Fruit fly (Drosophila melanogaster) whole organism, wandering third instar larva: Measurements from ENCODE around the gene rno.

ENCODE experiments used
- Abd-B ChIP-seq: fragments of >200 bp; optimal IDR thresholded peaks from 2 replicates; lab custom pipeline; 2017; ENCODE audit warnings: missing biosample characterization, missing genetic modification characterization
- CG32264 ChIP-seq: fragments of 200-800 bp; sonication (Bioruptor generic); optimal IDR thresholded peaks from 2 replicates; lab custom pipeline; 2016; ENCODE audit warnings: missing biosample characterization, missing genetic modification characterization
- CG9705 ChIP-seq: fragments of 200-800 bp; sonication (Bioruptor generic); optimal IDR thresholded peaks from 2 replicates; lab custom pipeline; 2018; ENCODE audit warnings: missing biosample characterization, mild to moderate bottlenecking, missing genetic modification characterization
- CrebA ChIP-seq: fragments of 200-800 bp; sonication (Bioruptor generic); optimal IDR thresholded peaks from 2 replicates; lab custom pipeline; 2016; ENCODE audit warnings: missing biosample characterization, mild to moderate bottlenecking, missing genetic modification characterization, borderline replicate concordance
- Dfd ChIP-seq: fragments of >200 bp; optimal IDR thresholded peaks from 2 replicates; lab custom pipeline; 2017; ENCODE audit warnings: missing biosample characterization, missing genetic modification characterization
- Dif ChIP-seq: fragments of 200-275, 200-300 bp; sonication (Bioruptor generic); optimal IDR thresholded peaks from 2 replicates; lab custom pipeline; 2018; ENCODE audit warnings: missing biosample characterization, missing genetic modification characterization; ENCODE audit not compliant: partially characterized antibody
- GATAd ChIP-seq: sonication (Bioruptor generic); optimal IDR thresholded peaks from 2 replicates; lab custom pipeline; 2016; ENCODE audit warnings: missing biosample characterization, missing genetic modification characterization
- HLH106 ChIP-seq: fragments of 200-800 bp; optimal IDR thresholded peaks from 3 replicates; lab custom pipeline; 2019; ENCODE audit warnings: missing biosample characterization, mild to moderate bottlenecking, missing genetic modification characterization, moderate library complexity
- Hnf4 ChIP-seq: fragments of 200-800 bp; sonication (Bioruptor generic); optimal IDR thresholded peaks from 2 replicates; lab custom pipeline; 2016; ENCODE audit warnings: missing biosample characterization, mild to moderate bottlenecking, missing genetic modification characterization
- Hr78 ChIP-seq: fragments of >200 bp; optimal IDR thresholded peaks from 2 replicates; lab custom pipeline; 2017; ENCODE audit warnings: missing biosample characterization, missing genetic modification characterization
- Hr83 ChIP-seq: fragments of 200-300 bp; sonication (Bioruptor generic); optimal IDR thresholded peaks from 2 replicates; lab custom pipeline; 2016; ENCODE audit warnings: missing biosample characterization, mild to moderate bottlenecking, missing genetic modification characterization, moderate library complexity; ENCODE audit not compliant: poor library complexity, severe bottlenecking
- Jra ChIP-seq: sonication (Bioruptor generic); optimal IDR thresholded peaks from 2 replicates; lab custom pipeline; 2016; ENCODE audit warnings: missing biosample characterization, missing genetic modification characterization
- Mio ChIP-seq: sonication (Bioruptor generic); optimal IDR thresholded peaks from 2 replicates; lab custom pipeline; 2016; ENCODE audit warnings: missing biosample characterization, missing genetic modification characterization
- Myc ChIP-seq: fragments of >200 bp; optimal IDR thresholded peaks from 2 replicates; lab custom pipeline; 2017
- N ChIP-seq: fragments of >200 bp; optimal IDR thresholded peaks from 2 replicates; lab custom pipeline; 2018; ENCODE audit warnings: missing biosample characterization, missing external identifiers, missing genetic modification characterization
- OdsH ChIP-seq: fragments of 200-800 bp; sonication (Bioruptor generic); optimal IDR thresholded peaks from 2 replicates; lab custom pipeline; 2016; ENCODE audit warnings: missing biosample characterization, mild to moderate bottlenecking, missing genetic modification characterization
- Rel ChIP-seq, 2 experiments: fragments of 200-800 bp; sonication (Bioruptor generic) in 1 of 2; optimal IDR thresholded peaks; 2 replicates in 1 of 2; 3 replicates in 1 of 2; lab custom pipeline; 2016 to 2019; ENCODE audit warnings: mild to moderate bottlenecking in 2 of 2, missing biosample characterization in 2 of 2, missing genetic modification characterization in 2 of 2, moderate library complexity in 1 of 2
- Sp1 ChIP-seq: fragments of 200-800 bp; sonication (Bioruptor generic); optimal IDR thresholded peaks from 3 replicates; lab custom pipeline; 2019; ENCODE audit warnings: missing biosample characterization, mild to moderate bottlenecking, missing genetic modification characterization, moderate library complexity
- Vsx2 ChIP-seq: fragments of 200-300, 225-300 bp; sonication (Bioruptor generic); optimal IDR thresholded peaks from 2 replicates; lab custom pipeline; 2018; ENCODE audit warnings: missing biosample characterization, missing genetic modification characterization; ENCODE audit not compliant: partially characterized antibody
- br ChIP-seq: fragments of 200-800 bp; sonication (Bioruptor generic); optimal IDR thresholded peaks from 2 replicates; lab custom pipeline; 2016; ENCODE audit warnings: missing biosample characterization, missing genetic modification characterization
- brk ChIP-seq: fragments of 200-800 bp; sonication (Bioruptor generic); optimal IDR thresholded peaks from 2 replicates; lab custom pipeline; 2016; ENCODE audit warnings: missing biosample characterization, mild to moderate bottlenecking, missing genetic modification characterization
- dl ChIP-seq, 2 experiments: fragments of 175-275, 200-275 bp in 1 of 2; fragments of 200-275 bp in 1 of 2; sonication (Bioruptor generic); optimal IDR thresholded peaks; lab custom pipeline; 2018; ENCODE audit warnings: mild to moderate bottlenecking in 2 of 2, missing biosample characterization in 2 of 2, missing genetic modification characterization in 2 of 2, moderate library complexity in 2 of 2; ENCODE audit not compliant: partially characterized antibody in 2 of 2, insufficient read depth in 1 of 2
- dmrt93B ChIP-seq: fragments of 200-800 bp; sonication (Bioruptor generic); optimal IDR thresholded peaks from 2 replicates; lab custom pipeline; 2018; ENCODE audit warnings: missing biosample characterization, mild to moderate bottlenecking, missing genetic modification characterization
- dsf ChIP-seq: sonication (Bioruptor generic); optimal IDR thresholded peaks from 2 replicates; lab custom pipeline; 2016; ENCODE audit warnings: missing biosample characterization, missing genetic modification characterization, borderline replicate concordance
- ey ChIP-seq: fragments of 200-800 bp; sonication (Bioruptor generic); optimal IDR thresholded peaks from 2 replicates; lab custom pipeline; 2016; ENCODE audit warnings: missing biosample characterization, missing genetic modification characterization
- foxo ChIP-seq, 2 experiments: fragments of 200-800 bp; sonication (Bioruptor generic); optimal IDR thresholded peaks; 2 replicates in 1 of 2; 3 replicates in 1 of 2; lab custom pipeline; 2016 to 2017; ENCODE audit warnings: missing biosample characterization in 2 of 2, missing genetic modification characterization in 2 of 2
- fru ChIP-seq: fragments of 200-800 bp; sonication (Bioruptor generic); optimal IDR thresholded peaks from 3 replicates; lab custom pipeline; 2016; ENCODE audit warnings: missing biosample characterization, mild to moderate bottlenecking, missing genetic modification characterization
- h ChIP-seq: fragments of 200-800 bp; sonication (Bioruptor generic); optimal IDR thresholded peaks from 3 replicates; lab custom pipeline; 2016; ENCODE audit warnings: missing biosample characterization, mild to moderate bottlenecking, missing genetic modification characterization
- jim ChIP-seq: fragments of 175-275, 200-325 bp; sonication (Bioruptor generic); optimal IDR thresholded peaks from 2 replicates; lab custom pipeline; 2016; ENCODE audit warnings: missing biosample characterization, mild to moderate bottlenecking, missing genetic modification characterization
- lola ChIP-seq: fragments of >200 bp; optimal IDR thresholded peaks from 2 replicates; lab custom pipeline; 2017; ENCODE audit warnings: missing biosample characterization, missing genetic modification characterization
- pan ChIP-seq: fragments of >200 bp; optimal IDR thresholded peaks from 2 replicates; lab custom pipeline; 2017
- psq ChIP-seq: fragments of 200-800 bp; sonication (Bioruptor generic); optimal IDR thresholded peaks from 3 replicates; lab custom pipeline; 2017; ENCODE audit warnings: missing biosample characterization, mild to moderate bottlenecking, missing genetic modification characterization, moderate library complexity
- rgr ChIP-seq: fragments of 200-800 bp; sonication (Bioruptor generic); optimal IDR thresholded peaks from 3 replicates; lab custom pipeline; 2016; ENCODE audit warnings: missing biosample characterization, mild to moderate bottlenecking, missing genetic modification characterization
- sage ChIP-seq: fragments of 200-800 bp; sonication (Bioruptor generic); optimal IDR thresholded peaks from 2 replicates; lab custom pipeline; 2016; ENCODE audit warnings: missing biosample characterization, mild to moderate bottlenecking, missing genetic modification characterization
- sv ChIP-seq: fragments of 200-800 bp; sonication (Bioruptor generic); optimal IDR thresholded peaks from 3 replicates; lab custom pipeline; 2016; ENCODE audit warnings: missing biosample characterization, missing genetic modification characterization
- tai ChIP-seq: sonication (Bioruptor generic); optimal IDR thresholded peaks from 2 replicates; lab custom pipeline; 2016; ENCODE audit warnings: missing biosample characterization, missing genetic modification characterization
- usp ChIP-seq: fragments of >200 bp; optimal IDR thresholded peaks from 2 replicates; lab custom pipeline; 2017; ENCODE audit warnings: missing biosample characterization, missing genetic modification characterization
- woc ChIP-seq: sonication (Bioruptor generic); optimal IDR thresholded peaks from 2 replicates; lab custom pipeline; 2016; ENCODE audit warnings: missing biosample characterization, mild to moderate bottlenecking, missing genetic modification characterization

The rno gene

DNA sequence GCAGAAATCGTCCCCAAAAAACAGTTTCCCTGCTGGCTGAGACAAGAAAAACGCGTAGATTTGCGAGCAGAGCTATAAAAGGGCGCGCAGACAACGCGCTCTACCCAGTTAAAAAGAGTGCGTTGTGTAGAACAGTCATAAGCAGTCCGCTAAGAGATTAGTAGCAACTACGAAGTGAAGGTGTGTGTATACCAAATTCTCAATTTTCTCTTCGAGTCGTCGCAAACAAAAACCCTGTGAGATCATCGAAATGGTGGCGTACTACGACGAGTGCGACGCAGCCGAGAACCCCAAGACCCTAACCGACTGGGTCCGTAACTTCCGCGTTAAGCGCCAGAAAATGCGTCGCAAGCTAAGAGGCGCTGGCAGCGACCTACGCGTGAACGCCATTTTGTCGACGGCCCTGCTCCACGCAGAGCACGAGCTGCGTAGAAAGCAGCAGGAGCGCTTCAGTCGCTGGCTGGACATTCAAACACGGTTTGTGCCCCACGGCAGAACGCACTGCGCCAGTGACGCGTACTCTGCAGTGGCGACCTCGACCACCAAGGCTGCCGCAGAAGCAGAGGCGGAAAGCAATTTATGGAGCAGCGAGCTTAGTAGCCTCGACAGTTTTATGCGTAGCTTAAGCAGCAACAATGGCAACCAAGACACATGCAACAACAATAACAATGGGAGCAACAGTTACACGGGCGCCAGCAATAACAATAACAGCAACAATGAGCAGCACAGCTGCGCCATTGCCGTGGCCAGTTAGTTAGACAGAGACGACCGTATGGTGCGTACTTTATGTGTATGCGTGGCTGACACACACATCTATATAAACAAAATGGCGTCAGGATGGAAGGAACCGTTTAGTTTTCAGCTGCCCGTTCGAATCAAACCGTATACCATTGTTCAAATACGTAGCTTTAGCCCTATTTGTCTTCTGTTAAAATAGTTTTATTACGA is 24.7 kb upstream of the rno start:
- TF ChIP-seq lola (GFP tag; lab: Kevin White, UChicago), result no peak
- TF ChIP-seq br (GFP tag; lab: Kevin White, UChicago), result no peak
- peak; percentile 19 for TF ChIP-seq Mio
- TF ChIP-seq rgr (GFP tag; lab: Kevin White, UChicago), result no peak
- no peak for TF ChIP-seq brk (GFP tag; lab: Kevin White, UChicago)
- TF ChIP-seq Sp1 (GFP tag; lab: Kevin White, UChicago), result peak; percentile 28
- TF ChIP-seq CrebA (GFP tag; lab: Kevin White, UChicago), result no peak
- TF ChIP-seq pan, result no peak
- no peak for TF ChIP-seq Dfd
- TF ChIP-seq sv (GFP tag; lab: Kevin White, UChicago), result no peak
- no peak for TF ChIP-seq Abd-B (GFP tag; lab: Kevin White, UChicago)
- no peak for TF ChIP-seq foxo (GFP tag; optimal IDR thresholded peaks at IDR 0.05; lab: Kevin White, UChicago)
- TF ChIP-seq psq (GFP tag; lab: Kevin White, UChicago), result no peak
- TF ChIP-seq Dif, result peak; percentile 76
- no peak for TF ChIP-seq Myc (lab: Kevin White, UChicago)
- TF ChIP-seq jim (GFP tag; lab: Kevin White, UChicago), result peak; percentile 72
- TF ChIP-seq fru (GFP tag; lab: Kevin White, UChicago), result no peak
- no peak for TF ChIP-seq Jra (GFP tag; lab: Kevin White, UChicago)
- TF ChIP-seq dmrt93B (GFP tag; lab: Kevin White, UChicago), result no peak
- TF ChIP-seq Hr78 (GFP tag; lab: Kevin White, UChicago), result no peak
- TF ChIP-seq dsf (GFP tag; lab: Kevin White, UChicago), result no peak
- TF ChIP-seq GATAd, result no peak
- no peak for TF ChIP-seq CG32264 (GFP tag; lab: Kevin White, UChicago)
- TF ChIP-seq usp (GFP tag; lab: Kevin White, UChicago), result no peak
- TF ChIP-seq OdsH (GFP tag; lab: Kevin White, UChicago), result peak; percentile 14
- no peak for TF ChIP-seq Vsx2
- TF ChIP-seq Hnf4 (GFP tag; lab: Kevin White, UChicago), result peak; percentile 72
- TF ChIP-seq ey, result no peak
- TF ChIP-seq woc (GFP tag; lab: Kevin White, UChicago), result no peak
- no peak for TF ChIP-seq CG9705 (GFP tag; lab: Kevin White, UChicago)
- TF ChIP-seq HLH106, result no peak
- no peak for TF ChIP-seq Rel (GFP tag; optimal IDR thresholded peaks at IDR 0.05; lab: Kevin White, UChicago)
- TF ChIP-seq Rel (tag; optimal IDR thresholded peaks at IDR 0.05; lab: Kevin White, UChicago), result peak; percentile 29
- TF ChIP-seq h (GFP tag; lab: Kevin White, UChicago), result no peak
- TF ChIP-seq Hr83, result peak; percentile 52
- no peak for TF ChIP-seq N (GFP tag; lab: Kevin White, UChicago)
- peak; percentile 56 for TF ChIP-seq tai (GFP tag; lab: Kevin White, UChicago)
- TF ChIP-seq sage (GFP tag; lab: Kevin White, UChicago), result no peak
- TF ChIP-seq dl (GFP tag; optimal IDR thresholded peaks at IDR 0.05; lab: Kevin White, UChicago; ENCODE audit: insufficient read depth in 1 of 2, partially characterized antibody in 2 of 2), result peak in 1 of 2 experiments; percentile 32
